Worm (Caenorhabditis elegans): ENCODE data around the gene nhr-286.

The nhr-286 gene

DNA sequence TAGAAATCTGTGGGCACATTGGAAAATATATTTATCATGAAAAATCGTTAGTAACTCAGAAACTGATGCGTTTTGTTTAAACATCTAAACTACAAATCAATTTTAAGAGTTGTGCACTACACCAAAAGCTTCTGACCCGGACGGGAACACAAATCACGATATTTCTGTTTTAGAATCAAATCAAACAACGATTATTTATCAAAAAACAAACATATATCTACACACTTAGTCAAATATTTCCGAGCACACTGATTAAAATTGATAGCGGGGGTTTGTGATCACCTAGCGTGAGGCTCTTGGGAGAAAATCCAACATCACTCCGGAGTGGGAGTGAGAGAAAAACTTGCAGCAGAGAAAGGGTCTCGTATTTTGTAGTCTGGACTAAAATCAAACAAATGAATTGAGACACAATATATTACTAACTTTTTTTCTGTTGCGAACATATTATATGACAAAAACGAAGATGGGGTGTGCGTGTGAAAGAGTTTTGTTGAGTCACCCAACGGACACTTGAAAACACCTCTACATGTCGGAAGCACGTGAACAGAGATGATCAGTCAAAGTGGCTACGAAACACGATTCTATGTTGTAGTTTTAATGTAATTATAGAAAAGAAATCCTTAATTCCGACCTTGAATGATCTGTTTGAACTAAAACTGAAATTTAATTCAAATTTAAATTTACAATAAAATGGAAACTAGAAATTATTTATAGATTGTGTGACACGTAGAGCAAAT is 4.0 kb upstream of the nhr-286 start:
- TF ChIP-seq sma-3 (GFP tag; optimal IDR thresholded peaks at IDR 0.05) (peak; percentile 14), F13H6.1 (tag; optimal IDR thresholded peaks at IDR 0.05) (peak; percentile 35), fos-1 (tag; optimal IDR thresholded peaks at IDR 0.05) (peak; percentile 23), mbf-1 (tag; optimal IDR thresholded peaks at IDR 0.05) (no peak), ztf-1 (GFP tag; conservative IDR thresholded peaks at IDR 0.05) (no peak), sma-9 (GFP tag; optimal IDR thresholded peaks at IDR 0.05) (peak; percentile 38), sma-9 (tag; optimal IDR thresholded peaks at IDR 0.05) (no peak), nhr-129 (tag; optimal IDR thresholded peaks at IDR 0.05) (no peak), crh-2 (tag; optimal IDR thresholded peaks at IDR 0.05) (peak; percentile 16), ceh-16 (tag; optimal IDR thresholded peaks at IDR 0.05) (no peak), mab-5 (tag; optimal IDR thresholded peaks at IDR 0.05) (no peak), nhr-23 (tag; optimal IDR thresholded peaks at IDR 0.05) (no peak), aly-2 (tag; optimal IDR thresholded peaks at IDR 0.05) (no peak), C34F6.9 (tag; optimal IDR thresholded peaks at IDR 0.05) (no peak), nhr-77 (tag; optimal IDR thresholded peaks at IDR 0.05) (no peak)

DNA sequence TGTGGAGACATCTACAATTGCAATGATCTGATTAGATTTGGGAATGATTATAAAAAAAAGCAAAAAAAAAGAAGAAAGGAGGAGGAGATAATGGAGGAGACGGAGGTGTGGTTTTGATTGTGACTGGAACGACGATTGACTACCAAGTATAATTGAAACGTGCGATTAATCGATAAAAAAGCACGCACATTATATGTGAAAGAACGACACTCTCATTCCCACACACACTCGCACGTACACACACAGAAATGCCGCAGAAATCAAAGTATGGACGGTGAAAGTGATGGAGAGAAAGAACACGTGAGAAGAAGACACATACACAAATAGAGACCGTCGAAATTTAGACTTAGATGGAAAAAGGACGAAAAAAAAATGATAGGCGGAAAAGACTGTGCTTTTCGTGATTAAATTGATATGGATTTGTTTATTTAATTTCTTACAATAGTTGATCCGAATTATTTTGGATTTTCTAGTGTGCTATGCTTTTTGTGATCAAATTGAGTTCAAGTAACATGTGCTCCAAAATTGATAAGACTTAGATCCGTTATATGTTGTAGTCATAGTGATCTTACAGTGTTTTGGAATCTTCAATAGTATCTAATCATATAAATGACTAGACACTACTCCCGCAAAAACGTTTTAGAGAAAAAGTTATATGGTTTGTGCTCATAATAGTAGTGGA is 2.5 kb upstream of the nhr-286 start, which contains the start of gene nhr-135:
nhr-135 (minus strand) TSS at position 51 of the 682 bp plus-strand sequence.
- TF ChIP-seq lin-11 (tag; optimal IDR thresholded peaks at IDR 0.05) (no peak), nhr-23 (tag; optimal IDR thresholded peaks at IDR 0.05) (no peak), snpc-4 (tag; optimal IDR thresholded peaks at IDR 0.05) (no peak), gmeb-1 (tag; optimal IDR thresholded peaks at IDR 0.05) (peak; percentile 56), sma-9 (GFP tag; optimal IDR thresholded peaks at IDR 0.05) (peak; percentile 86), sma-9 (tag; optimal IDR thresholded peaks at IDR 0.05) (no peak), lsy-2 (tag; optimal IDR thresholded peaks at IDR 0.05) (peak in 1 of 2 experiments; percentile 31), ama-1 (optimal IDR thresholded peaks at IDR 0.05) (peak; percentile 5), sma-3 (GFP tag; optimal IDR thresholded peaks at IDR 0.05) (peak; percentile 70), crh-2 (tag; optimal IDR thresholded peaks at IDR 0.05) (peak; percentile 80), mdl-1 (tag; optimal IDR thresholded peaks at IDR 0.05) (peak; percentile 52 to 76), sem-4 (tag; optimal IDR thresholded peaks at IDR 0.05) (no peak), egl-27 (tag; optimal IDR thresholded peaks at IDR 0.05) (peak; percentile 15), ztf-11 (tag; optimal IDR thresholded peaks at IDR 0.05) (no peak), mab-5 (tag; optimal IDR thresholded peaks at IDR 0.05) (no peak), Y55F3AM.14 (GFP tag; optimal IDR thresholded peaks at IDR 0.05) (peak; percentile 7), nhr-10 (tag; optimal IDR thresholded peaks at IDR 0.05) (no peak), nhr-129 (tag; optimal IDR thresholded peaks at IDR 0.05) (peak; percentile 71), nhr-237 (tag; optimal IDR thresholded peaks at IDR 0.05) (no peak), nhr-25 (tag; optimal IDR thresholded peaks at IDR 0.05) (peak; percentile 70), fos-1 (tag; optimal IDR thresholded peaks at IDR 0.05) (peak; percentile 82), C34F6.9 (tag; optimal IDR thresholded peaks at IDR 0.05) (peak; percentile 32), blmp-1 (tag; optimal IDR thresholded peaks at IDR 0.05; ENCODE audit: insufficient read depth) (peak; percentile 92), elt-3 (tag; optimal IDR thresholded peaks at IDR 0.05) (no peak), F13H6.1 (tag; optimal IDR thresholded peaks at IDR 0.05) (peak; percentile 56), nhr-21 (tag; optimal IDR thresholded peaks at IDR 0.05) (peak; percentile 55)

- TF ChIP-seq sma-3 (GFP tag; optimal IDR thresholded peaks at IDR 0.05) (peak; percentile 70), blmp-1 (tag; optimal IDR thresholded peaks at IDR 0.05; ENCODE audit: insufficient read depth) (peak; percentile 50), ztf-11 (tag; optimal IDR thresholded peaks at IDR 0.05) (no peak), nhr-6 (tag; optimal IDR thresholded peaks at IDR 0.05) (peak; percentile 35), snpc-4 (tag; optimal IDR thresholded peaks at IDR 0.05) (no peak), zag-1 (tag; optimal IDR thresholded peaks at IDR 0.05) (no peak), ceh-16 (tag; optimal IDR thresholded peaks at IDR 0.05) (no peak), lsy-2 (tag; optimal IDR thresholded peaks at IDR 0.05) (no peak), crh-2 (tag; optimal IDR thresholded peaks at IDR 0.05) (peak; percentile 74), unc-55 (GFP tag; optimal IDR thresholded peaks at IDR 0.05) (no peak), nhr-77 (tag; optimal IDR thresholded peaks at IDR 0.05) (no peak), lin-39 (tag; optimal IDR thresholded peaks at IDR 0.05) (no peak), alr-1 (tag; optimal IDR thresholded peaks at IDR 0.05) (no peak), elt-3 (tag; optimal IDR thresholded peaks at IDR 0.05) (no peak), nhr-237 (tag; optimal IDR thresholded peaks at IDR 0.05) (no peak), lin-13 (GFP tag; optimal IDR thresholded peaks at IDR 0.05) (no peak), elt-1 (tag; optimal IDR thresholded peaks at IDR 0.05) (no peak), sem-4 (tag; optimal IDR thresholded peaks at IDR 0.05) (no peak), peb-1 (tag; optimal IDR thresholded peaks at IDR 0.05) (no peak), nhr-23 (tag; optimal IDR thresholded peaks at IDR 0.05) (no peak), F13H6.1 (tag; optimal IDR thresholded peaks at IDR 0.05) (peak; percentile 8), ama-1 (optimal IDR thresholded peaks at IDR 0.05) (no peak), ceh-82 (tag; optimal IDR thresholded peaks at IDR 0.05) (no peak), R02D3.7 (tag; optimal IDR thresholded peaks at IDR 0.05) (no peak), nhr-10 (tag; optimal IDR thresholded peaks at IDR 0.05) (no peak), unc-62 (GFP tag; optimal IDR thresholded peaks at IDR 0.05) (no peak), nhr-11 (tag; optimal IDR thresholded peaks at IDR 0.05) (no peak), nhr-12 (tag; optimal IDR thresholded peaks at IDR 0.05) (no peak), nhr-129 (tag; optimal IDR thresholded peaks at IDR 0.05) (peak; percentile 42), ZK546.5 (tag; optimal IDR thresholded peaks at IDR 0.05) (no peak), skn-1 (tag; optimal IDR thresholded peaks at IDR 0.05) (no peak)
Measured at ce11 chrV:7089217-7089616, 2.2 kb downstream of the nhr-286 start.

Measured in whole organism, L2 larva.